Fruit fly (Drosophila melanogaster) whole organism, embryonic: ENCODE measurements around the gene CG1764.

Experiments
- BtbVII ChIP-seq: fragments of 200-800 bp; sonication (Bioruptor generic); optimal IDR thresholded peaks from 3 replicates; lab custom pipeline; 2017; ENCODE audit warnings: missing biosample characterization, mild to moderate bottlenecking, missing genetic modification characterization
- CG10267 ChIP-seq: fragments of 200-800 bp; sonication (Bioruptor generic); optimal IDR thresholded peaks from 2 replicates; lab custom pipeline; 2018; ENCODE audit warnings: missing biosample characterization, mild to moderate bottlenecking, missing genetic modification characterization, moderate library complexity
- CG10543 ChIP-seq: fragments of 200-800 bp; sonication (Bioruptor generic); optimal IDR thresholded peaks from 3 replicates; lab custom pipeline; 2017; ENCODE audit warnings: missing biosample characterization, mild to moderate bottlenecking, missing genetic modification characterization, moderate library complexity
- CG11247 ChIP-seq: fragments of 200-800 bp; sonication (Bioruptor generic); IDR thresholded peaks from 2 replicates; pipeline ENCODE4 v1.3.6; 2022; ENCODE audit warnings: missing biosample characterization, missing genetic modification characterization
- CG12071 ChIP-seq: fragments of 200-800 bp; sonication (Bioruptor generic); optimal IDR thresholded peaks from 3 replicates; lab custom pipeline; 2018; ENCODE audit warnings: missing biosample characterization, mild to moderate bottlenecking, missing genetic modification characterization
- CG12769 ChIP-seq: fragments of 200-800 bp; sonication (Bioruptor generic); optimal IDR thresholded peaks from 2 replicates; lab custom pipeline; 2019; ENCODE audit warnings: missing biosample characterization, mild to moderate bottlenecking, missing genetic modification characterization, moderate library complexity
- CG13287 ChIP-seq: fragments of 200-800 bp; sonication (Bioruptor generic); IDR thresholded peaks from 2 replicates; pipeline ENCODE4 v1.3.6; 2022; ENCODE audit warnings: missing biosample characterization, missing genetic modification characterization; ENCODE audit not compliant: partially characterized antibody
- CG15514 ChIP-seq: fragments of 200-800 bp; sonication (Bioruptor generic); optimal IDR thresholded peaks from 3 replicates; lab custom pipeline; 2017; ENCODE audit warnings: missing biosample characterization, missing genetic modification characterization, mild to moderate bottlenecking, moderate library complexity, missing genetic modification reagents
- CG17359 ChIP-seq: fragments of 200-800 bp; sonication (Bioruptor generic); optimal IDR thresholded peaks from 3 replicates; lab custom pipeline; 2018; ENCODE audit warnings: missing biosample characterization, mild to moderate bottlenecking, missing genetic modification characterization, moderate library complexity
- CG17829 ChIP-seq: fragments of 200-800 bp; optimal IDR thresholded peaks from 2 replicates; lab custom pipeline; 2019; ENCODE audit warnings: missing biosample characterization, mild to moderate bottlenecking, missing genetic modification characterization, moderate library complexity
- CG2120 ChIP-seq: fragments of 200-800 bp; sonication (Bioruptor generic); optimal IDR thresholded peaks from 3 replicates; lab custom pipeline; 2016; ENCODE audit warnings: missing biosample characterization, missing genetic modification characterization
- CG2199 ChIP-seq: fragments of 200-800 bp; sonication (Bioruptor generic); IDR thresholded peaks from 3 replicates; pipeline ENCODE4 v1.3.6; 2022; ENCODE audit warnings: missing biosample characterization, missing genetic modification characterization
- CG3065 ChIP-seq: fragments of 200-800 bp; sonication (Bioruptor generic); optimal IDR thresholded peaks from 2 replicates; lab custom pipeline; 2016; ENCODE audit warnings: missing biosample characterization, missing genetic modification characterization
- CG31365 ChIP-seq: fragments of 200-800 bp; sonication (Bioruptor generic); optimal IDR thresholded peaks from 2 replicates; lab custom pipeline; 2018; ENCODE audit warnings: missing biosample characterization, mild to moderate bottlenecking, missing genetic modification characterization
- CG32532 ChIP-seq: fragments of 200-800 bp; sonication (Bioruptor generic); IDR thresholded peaks from 2 replicates; pipeline ENCODE4 v1.3.6; 2022; ENCODE audit warnings: missing biosample characterization, missing genetic modification characterization
- CG34224 ChIP-seq: fragments of 200-800 bp; sonication (Bioruptor generic); IDR thresholded peaks from 3 replicates; pipeline ENCODE4 v1.3.6; 2022; ENCODE audit warnings: missing biosample characterization, missing genetic modification characterization; ENCODE audit not compliant: partially characterized antibody
- CG4854 ChIP-seq: fragments of 200-800 bp; sonication (Bioruptor generic); optimal IDR thresholded peaks from 2 replicates; lab custom pipeline; 2016; ENCODE audit warnings: missing biosample characterization, missing genetic modification characterization, inconsistent platforms
- CG7839 ChIP-seq: fragments of 200-800 bp; sonication (Bioruptor generic); optimal IDR thresholded peaks from 3 replicates; lab custom pipeline; 2018; ENCODE audit warnings: missing biosample characterization, mild to moderate bottlenecking, missing genetic modification characterization, moderate library complexity
- CG7987 ChIP-seq: fragments of 200-800 bp; sonication (Bioruptor generic); optimal IDR thresholded peaks from 2 replicates; lab custom pipeline; 2018; ENCODE audit warnings: missing biosample characterization, mild to moderate bottlenecking, missing genetic modification characterization, moderate library complexity
- CG8924 ChIP-seq: fragments of 200-800 bp; optimal IDR thresholded peaks from 3 replicates; lab custom pipeline; 2019; ENCODE audit warnings: missing biosample characterization, mild to moderate bottlenecking, missing genetic modification characterization, moderate library complexity
- CoRest ChIP-seq: fragments of 200-800 bp; sonication (Bioruptor generic); optimal IDR thresholded peaks from 3 replicates; lab custom pipeline; 2018; ENCODE audit warnings: missing biosample characterization, mild to moderate bottlenecking, missing genetic modification characterization, moderate library complexity
- D19A ChIP-seq: fragments of 200-800 bp; optimal IDR thresholded peaks from 3 replicates; lab custom pipeline; 2019; ENCODE audit warnings: missing biosample characterization, mild to moderate bottlenecking, missing genetic modification characterization, moderate library complexity
- Dbx ChIP-seq: fragments of 200-800 bp; sonication (Bioruptor generic); IDR thresholded peaks from 3 replicates; pipeline ENCODE4 v1.3.6; 2022; ENCODE audit warnings: missing biosample characterization, missing genetic modification characterization
- Eip74EF ChIP-seq, 2 experiments: fragments of 200-800 bp in 1 of 2; fragments of >200 bp in 1 of 2; sonication (Bioruptor generic) in 1 of 2; optimal IDR thresholded peaks; 2 replicates each; lab custom pipeline; 2017 to 2019; ENCODE audit warnings: missing biosample characterization in 2 of 2, missing genetic modification characterization in 2 of 2, mild to moderate bottlenecking in 1 of 2, moderate library complexity in 1 of 2
- Fer3 ChIP-seq: fragments of 200-800 bp; sonication (Bioruptor generic); optimal IDR thresholded peaks from 2 replicates; lab custom pipeline; 2018; ENCODE audit warnings: missing biosample characterization, mild to moderate bottlenecking, missing genetic modification characterization, moderate library complexity
- Hand ChIP-seq: fragments of 200-800 bp; sonication (Bioruptor generic); optimal IDR thresholded peaks from 2 replicates; lab custom pipeline; 2017; ENCODE audit warnings: mild to moderate bottlenecking, missing biosample characterization, missing genetic modification reagents, missing genetic modification characterization
- HmgZ ChIP-seq: fragments of 200-800 bp; sonication (Bioruptor generic); optimal IDR thresholded peaks from 2 replicates; lab custom pipeline; 2018; ENCODE audit warnings: missing biosample characterization, mild to moderate bottlenecking, missing genetic modification characterization
- NFAT ChIP-seq: fragments of 200-800 bp; sonication (Bioruptor generic); IDR thresholded peaks from 2 replicates; pipeline ENCODE4 v1.3.6; 2022; ENCODE audit warnings: missing biosample characterization, missing genetic modification characterization
- Nf-YC ChIP-seq: fragments of 200-800 bp; optimal IDR thresholded peaks from 3 replicates; lab custom pipeline; 2019; ENCODE audit warnings: missing biosample characterization, mild to moderate bottlenecking, missing genetic modification characterization, moderate library complexity
- Optix ChIP-seq: fragments of 200-800 bp; sonication (Bioruptor generic); IDR thresholded peaks from 3 replicates; pipeline ENCODE4 v1.3.6; 2022; ENCODE audit warnings: missing biosample characterization, missing genetic modification characterization
- Pdp1 ChIP-seq, 2 experiments: fragments of 200-800 bp; sonication (Bioruptor generic); optimal IDR thresholded peaks; 3 replicates each; lab custom pipeline; 2016; ENCODE audit warnings: missing biosample characterization in 2 of 2, missing genetic modification characterization in 2 of 2, mild to moderate bottlenecking in 1 of 2, moderate library complexity in 1 of 2
- Rx ChIP-seq: fragments of 200-800 bp; sonication (Bioruptor generic); IDR thresholded peaks from 2 replicates; pipeline ENCODE4 v1.3.6; 2022; ENCODE audit warnings: missing biosample characterization, missing genetic modification characterization
- amos ChIP-seq: fragments of 200-800 bp; sonication (Bioruptor generic); IDR thresholded peaks from 2 replicates; pipeline ENCODE4 v1.3.6; 2022; ENCODE audit warnings: missing biosample characterization, missing genetic modification characterization; ENCODE audit not compliant: partially characterized antibody
- bbx ChIP-seq: fragments of 200-800 bp; sonication (Bioruptor generic); IDR thresholded peaks from 2 replicates; pipeline ENCODE4 v1.3.6; 2022; ENCODE audit warnings: missing biosample characterization, missing genetic modification characterization; ENCODE audit not compliant: partially characterized antibody
- cas ChIP-seq: fragments of 200-800 bp; sonication (Bioruptor generic); IDR thresholded peaks from 2 replicates; pipeline ENCODE4 v1.3.6; 2022; ENCODE audit warnings: missing biosample characterization, missing genetic modification characterization
- ci ChIP-seq: fragments of 200-800 bp; sonication (Bioruptor generic); IDR thresholded peaks from 3 replicates; pipeline ENCODE4 v1.3.6; 2022; ENCODE audit warnings: missing biosample characterization, missing genetic modification characterization
- ham ChIP-seq: fragments of 200-800 bp; sonication (Bioruptor generic); IDR thresholded peaks from 2 replicates; pipeline ENCODE4 v1.3.6; 2022; ENCODE audit warnings: missing biosample characterization, missing genetic modification characterization
- her ChIP-seq: fragments of 200-800 bp; sonication (Bioruptor generic); optimal IDR thresholded peaks from 2 replicates; lab custom pipeline; 2016; ENCODE audit warnings: missing biosample characterization, missing genetic modification characterization
- insv ChIP-seq, 2 experiments: fragments of 200-800 bp; sonication (Bioruptor generic); optimal IDR thresholded peaks; 3 replicates each; lab custom pipeline; 2016 to 2018; ENCODE audit warnings: missing biosample characterization in 2 of 2, missing genetic modification characterization in 2 of 2
- kah ChIP-seq: fragments of 200-800 bp; sonication (Bioruptor generic); optimal IDR thresholded peaks from 2 replicates; lab custom pipeline; 2018; ENCODE audit warnings: missing biosample characterization, mild to moderate bottlenecking, missing genetic modification characterization
- kni ChIP-seq: fragments of 200-800 bp; sonication (Bioruptor generic); optimal IDR thresholded peaks from 3 replicates; lab custom pipeline; 2017; ENCODE audit warnings: mild to moderate bottlenecking, missing biosample characterization, missing genetic modification reagents, missing genetic modification characterization
- mirr ChIP-seq: fragments of 200-800 bp; sonication (Bioruptor generic); optimal IDR thresholded peaks from 3 replicates; lab custom pipeline; 2018; ENCODE audit warnings: missing biosample characterization, mild to moderate bottlenecking, missing genetic modification characterization
- phol ChIP-seq: fragments of 200-800 bp; sonication (Bioruptor generic); optimal IDR thresholded peaks from 3 replicates; lab custom pipeline; 2018; ENCODE audit warnings: missing biosample characterization, mild to moderate bottlenecking, missing genetic modification characterization, moderate library complexity
- ranshi ChIP-seq: fragments of 200-800 bp; sonication (Bioruptor generic); IDR thresholded peaks from 2 replicates; pipeline ENCODE4 v1.3.6; 2022; ENCODE audit warnings: missing biosample characterization, missing genetic modification characterization
- tna ChIP-seq: fragments of 200-800 bp; sonication (Bioruptor generic); IDR thresholded peaks from 2 replicates; pipeline ENCODE4 v1.3.6; 2022; ENCODE audit warnings: missing biosample characterization, missing genetic modification characterization; ENCODE audit not compliant: partially characterized antibody
- tup ChIP-seq: fragments of 200-800 bp; sonication (Bioruptor generic); optimal IDR thresholded peaks from 2 replicates; lab custom pipeline; 2016; ENCODE audit warnings: missing biosample characterization, mild to moderate bottlenecking, missing genetic modification characterization, moderate library complexity
- zf30C ChIP-seq: fragments of 200-800 bp; sonication (Bioruptor generic); optimal IDR thresholded peaks from 3 replicates; lab custom pipeline; 2018; ENCODE audit warnings: missing biosample characterization, mild to moderate bottlenecking, missing genetic modification characterization
- zfh1 ChIP-seq: fragments of 200-800 bp; sonication (Bioruptor generic); IDR thresholded peaks from 3 replicates; pipeline ENCODE4 v1.3.6; 2022; ENCODE audit warnings: missing biosample characterization, missing genetic modification characterization

CG1764 gene

DNA sequence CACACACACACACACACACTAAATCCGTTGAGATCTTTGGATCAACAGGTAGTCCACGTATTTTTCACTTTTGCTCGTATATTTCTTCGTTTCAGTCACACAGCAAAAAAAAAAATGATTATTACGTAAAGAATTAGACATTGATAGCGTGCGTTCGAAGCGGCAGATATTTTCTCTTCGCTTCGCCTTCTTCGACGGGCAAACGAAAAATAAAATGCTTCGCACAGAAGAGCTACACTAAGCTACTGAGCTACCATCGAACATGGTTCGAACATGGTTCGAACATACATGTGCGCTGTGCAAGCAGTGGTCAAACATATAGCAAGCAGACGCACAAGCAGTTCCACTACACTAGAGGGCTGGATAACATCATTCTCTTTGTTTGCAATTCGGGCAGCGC, 45.2 kb downstream of the CG1764 start (continued):
- TF ChIP-seq CG4854 (GFP tag; lab: Kevin White, UChicago) (no peak), phol (no peak), CG10543 (GFP tag; lab: Kevin White, UChicago) (peak; percentile 21), CG32532 (GFP tag; lab: Robert Waterston, UW) (peak; percentile 24; the same call in 1 of the 2 replicates), CG13287 (GFP tag; lab: Robert Waterston, UW) (peak; percentile 37; the same call in 1 of the 2 replicates), CG12769 (tag; lab: Kevin White, UChicago) (peak; percentile 43), CG34224 (GFP tag; lab: Robert Waterston, UW) (0 out of 3 replicates have a peak, but pooled peaks have one; percentile 20), CG31365 (peak; percentile 99), Pdp1 (GFP tag; optimal IDR thresholded peaks at IDR 0.05; lab: Kevin White, UChicago) (peak in 1 of 2 experiments; percentile 98), tup (GFP tag; lab: Kevin White, UChicago) (no peak), Nf-YC (tag; lab: Kevin White, UChicago) (peak; percentile 17), BtbVII (GFP tag; lab: Kevin White, UChicago) (peak; percentile 24), tna (GFP tag; lab: Robert Waterston, UW) (peak; percentile 18; the same call in 1 of the 2 replicates), ranshi (GFP tag; lab: Robert Waterston, UW) (no peak), amos (GFP tag; lab: Robert Waterston, UW) (no peak; the same call in 1 of the 2 replicates), zf30C (GFP tag; lab: Kevin White, UChicago) (peak; percentile 24), CG17829 (tag; lab: Kevin White, UChicago) (peak; percentile 6), ham (GFP tag; lab: Robert Waterston, UW) (no peak), bbx (peak; percentile 56; the same call in 1 of the 2 replicates), CG12071 (GFP tag; lab: Kevin White, UChicago) (peak; percentile 37), CG2199 (GFP tag; lab: Robert Waterston, UW) (peak; percentile 97), CG3065 (GFP tag; lab: Kevin White, UChicago) (no peak), Dbx (GFP tag; lab: Robert Waterston, UW) (peak; percentile 24; the same call in 1 of the 3 replicates), CG15514 (GFP tag; lab: Kevin White, UChicago) (peak; percentile 44), D19A (tag; lab: Kevin White, UChicago) (peak; percentile 20), mirr (GFP tag; lab: Kevin White, UChicago) (peak; percentile 53), CG10267 (peak; percentile 8), NFAT (GFP tag; lab: Robert Waterston, UW) (peak; percentile 25; the same call in 1 of the 2 replicates), CG11247 (GFP tag; lab: Robert Waterston, UW) (no peak), Rx (GFP tag; lab: Robert Waterston, UW) (0 out of 2 replicates have a peak, but pooled peaks have one; percentile 11), CG7839 (tag; lab: Kevin White, UChicago) (peak; percentile 13), Eip74EF (GFP tag; optimal IDR thresholded peaks at IDR 0.05; lab: Kevin White, UChicago) (peak in 1 of 2 experiments; percentile 83), CG8924 (tag; lab: Kevin White, UChicago) (peak; percentile 37), kni (GFP tag; lab: Kevin White, UChicago) (peak; percentile 31), Optix (GFP tag; lab: Robert Waterston, UW) (no peak), kah (GFP tag; lab: Kevin White, UChicago) (peak; percentile 97), ci (GFP tag; lab: Robert Waterston, UW) (peak; percentile 77; the same call in 2 of the 3 replicates), Hand (GFP tag; lab: Kevin White, UChicago) (no peak), CG7987 (GFP tag; lab: Kevin White, UChicago) (peak; percentile 6), Fer3 (peak; percentile 2), HmgZ (tag; lab: Kevin White, UChicago) (peak; percentile 39), zfh1 (GFP tag; lab: Robert Waterston, UW) (no peak), insv (GFP tag; optimal IDR thresholded peaks at IDR 0.05; lab: Kevin White, UChicago) (peak in 1 of 2 experiments; percentile 32), CG2120 (peak; percentile 10), CG17359 (tag; lab: Kevin White, UChicago) (peak; percentile 26), cas (no peak), CoRest (tag; lab: Kevin White, UChicago) (no peak), her (GFP tag; lab: Kevin White, UChicago) (peak; percentile 36)
